Fruit fly (Drosophila melanogaster): ENCODE measurements around the gene CG14683.
A peak's percentile ranks its signal among the peaks of the same experiment; 100 is the strongest.

CG14683 gene

DNA sequence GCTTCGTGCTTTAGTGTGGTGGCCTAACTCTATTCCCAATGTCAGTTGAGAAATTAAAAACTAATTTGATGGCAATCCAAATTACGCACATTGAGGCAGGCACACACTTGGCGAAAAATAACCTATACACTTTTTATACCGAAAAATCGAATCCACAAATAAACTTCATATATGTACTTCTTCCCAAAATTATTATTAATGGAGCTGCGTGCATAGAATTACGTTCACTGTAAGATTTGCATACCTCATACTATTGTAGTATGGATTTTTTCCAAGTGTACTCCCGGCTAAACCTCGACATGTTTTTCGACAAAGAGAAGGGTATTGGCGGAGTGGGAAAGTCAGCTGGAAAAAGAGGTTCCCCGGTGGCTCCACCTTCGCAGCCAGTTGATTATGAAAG is 12.2 kb upstream of the CG14683 start (continued):
- TF ChIP-seq CG2712 (tag; optimal IDR thresholded peaks at IDR 0.05) (peak; percentile 68), CG7745 (tag; optimal IDR thresholded peaks at IDR 0.05) (no peak), vfl (GFP tag; optimal IDR thresholded peaks at IDR 0.05) (no peak), CG3065 (GFP tag; optimal IDR thresholded peaks at IDR 0.05) (no peak), CG10979 (tag; optimal IDR thresholded peaks at IDR 0.05) (peak; percentile 56), cato (GFP tag; optimal IDR thresholded peaks at IDR 0.05; ENCODE audit: borderline replicate concordance) (no peak), bcd (GFP tag; optimal IDR thresholded peaks at IDR 0.05) (peak; percentile 69), CrebB (tag; optimal IDR thresholded peaks at IDR 0.05) (peak; percentile 5), CG1233 (GFP tag; optimal IDR thresholded peaks at IDR 0.05) (peak; percentile 53), maf-S (GFP tag; optimal IDR thresholded peaks at IDR 0.05) (no peak), chinmo (GFP tag; IDR thresholded peaks at IDR 0.05; ENCODE audit: partially characterized antibody) (no peak), CG4360 (GFP tag; IDR thresholded peaks at IDR 0.05) (peak; percentile 13; the same call in 1 of the 2 replicates), CG3163 (GFP tag; optimal IDR thresholded peaks at IDR 0.05) (peak; percentile 10), Scr (GFP tag; IDR thresholded peaks at IDR 0.05; ENCODE audit: partially characterized antibody) (no peak), pzg (GFP tag; optimal IDR thresholded peaks at IDR 0.05) (no peak), CG7963 (GFP tag; IDR thresholded peaks at IDR 0.05; ENCODE audit: partially characterized antibody) (no peak), slp2 (GFP tag; optimal IDR thresholded peaks at IDR 0.05) (peak; percentile 62), YL-1 (GFP tag; optimal IDR thresholded peaks at IDR 0.05) (no peak), Stat92E (GFP tag; optimal IDR thresholded peaks at IDR 0.05) (no peak), CG14441 (GFP tag; IDR thresholded peaks at IDR 0.05) (peak; percentile 81), CG32532 (GFP tag; IDR thresholded peaks at IDR 0.05) (peak; percentile 61), sisA (GFP tag; IDR thresholded peaks at IDR 0.05) (peak; percentile 78), CG11398 (GFP tag; optimal IDR thresholded peaks at IDR 0.05) (peak; percentile 44), CG5245 (GFP tag; optimal IDR thresholded peaks at IDR 0.05) (peak; percentile 42), CG31224 (GFP tag; IDR thresholded peaks at IDR 0.05) (no peak; the same call in 1 of the 2 replicates), Hr78 (GFP tag; optimal IDR thresholded peaks at IDR 0.05) (no peak), vvl (GFP tag; IDR thresholded peaks at IDR 0.05) (peak; percentile 83), psq (GFP tag; optimal IDR thresholded peaks at IDR 0.05) (peak; percentile 10), CG9609 (GFP tag; optimal IDR thresholded peaks at IDR 0.05) (peak; percentile 33), CG3847 (GFP tag; IDR thresholded peaks at IDR 0.05) (no peak; the same call in 1 of the 2 replicates), Gug (GFP tag; IDR thresholded peaks at IDR 0.05) (peak; percentile 49; the same call in 1 of the 4 replicates), CG4282 (GFP tag; optimal IDR thresholded peaks at IDR 0.05) (no peak), jing (GFP tag; optimal IDR thresholded peaks at IDR 0.05) (peak; percentile 50), NC2β (GFP tag; optimal IDR thresholded peaks at IDR 0.05) (peak; percentile 22), scrt (GFP tag; optimal IDR thresholded peaks at IDR 0.05) (peak; percentile 35), Drgx (GFP tag; IDR thresholded peaks at IDR 0.05) (peak; percentile 45), wek (GFP tag; optimal IDR thresholded peaks at IDR 0.05) (peak; percentile 13), ro (GFP tag; IDR thresholded peaks at IDR 0.05) (0 out of 2 replicates have a peak, but pooled peaks have one; percentile 16), CG4854 (GFP tag; optimal IDR thresholded peaks at IDR 0.05) (no peak), tgo (GFP tag; IDR thresholded peaks at IDR 0.05) (peak; percentile 70), en (GFP tag; optimal IDR thresholded peaks at IDR 0.05) (peak; percentile 46), Dip2 (GFP tag; IDR thresholded peaks at IDR 0.05) (no peak), dysf (GFP tag; IDR thresholded peaks at IDR 0.05) (peak; percentile 78), CG8359 (GFP tag; optimal IDR thresholded peaks at IDR 0.05; ENCODE audit: borderline replicate concordance) (no peak), Sox102F (GFP tag; optimal IDR thresholded peaks at IDR 0.05) (peak; percentile 89), hkb (optimal IDR thresholded peaks at IDR 0.05) (no peak), hkb (GFP tag; IDR thresholded peaks at IDR 0.05) (peak; percentile 84), Nf-YC (tag; optimal IDR thresholded peaks at IDR 0.05) (peak; percentile 35), dmrt11E (tag; optimal IDR thresholded peaks at IDR 0.05) (peak; percentile 19), kah (GFP tag; optimal IDR thresholded peaks at IDR 0.05) (peak; percentile 59), vnd (GFP tag; IDR thresholded peaks at IDR 0.05; ENCODE audit: partially characterized antibody) (no peak)

Measured in whole organism, embryonic.